Worm (Caenorhabditis elegans): ENCODE data around the gene ztf-22.

ztf-22 gene

DNA sequence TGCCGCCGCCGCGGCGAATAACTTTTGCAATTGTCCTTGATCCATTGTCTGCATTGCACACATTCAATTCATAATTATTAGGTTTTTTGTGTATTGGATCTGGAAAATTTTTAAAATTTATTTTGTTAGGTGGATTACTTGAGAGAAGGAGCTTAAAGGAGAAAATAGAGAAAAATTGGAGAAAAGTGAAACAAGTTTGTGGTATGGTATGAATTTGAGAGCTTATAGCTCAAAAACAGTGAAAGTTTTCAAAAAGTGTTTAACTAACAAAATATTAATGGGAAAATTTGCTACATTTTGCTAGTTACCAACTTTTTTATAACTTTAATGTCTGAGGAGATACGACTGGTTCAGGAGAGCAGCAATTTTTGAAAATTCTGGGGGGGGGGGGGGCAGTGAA, at the start of gene ztf-22:
Gene ztf-22 (minus strand): TSS at position 101 of the 400 bp plus-strand sequence.
- TF ChIP-seq lsy-2 (tag; optimal IDR thresholded peaks at IDR 0.05) (no peak), cnd-1 (tag; optimal IDR thresholded peaks at IDR 0.05) (no peak), mls-2 (tag; optimal IDR thresholded peaks at IDR 0.05) (no peak), drap-1 (GFP tag; optimal IDR thresholded peaks at IDR 0.05) (no peak), tbx-8 (GFP tag; optimal IDR thresholded peaks at IDR 0.05) (no peak), unc-62 (GFP tag; optimal IDR thresholded peaks at IDR 0.05) (no peak), ceh-83 (GFP tag; optimal IDR thresholded peaks at IDR 0.05) (no peak), M03D4.4 (tag; optimal IDR thresholded peaks at IDR 0.05) (no peak), zip-8 (tag; optimal IDR thresholded peaks at IDR 0.05) (no peak), ceh-39 (tag; optimal IDR thresholded peaks at IDR 0.05) (no peak), unc-120 (tag; optimal IDR thresholded peaks at IDR 0.05; ENCODE audit: poor library complexity, severe bottlenecking) (no peak), hlh-1 (tag; optimal IDR thresholded peaks at IDR 0.05) (no peak), nhr-2 (tag; optimal IDR thresholded peaks at IDR 0.05) (no peak), unc-39 (tag; optimal IDR thresholded peaks at IDR 0.05) (no peak), nhr-12 (tag; optimal IDR thresholded peaks at IDR 0.05) (no peak), lin-32 (GFP tag; optimal IDR thresholded peaks at IDR 0.05) (no peak), flh-1 (GFP tag; optimal IDR thresholded peaks at IDR 0.05) (no peak), sem-2 (GFP tag; optimal IDR thresholded peaks at IDR 0.05) (no peak), sptf-1 (tag; optimal IDR thresholded peaks at IDR 0.05) (no peak)

DNA sequence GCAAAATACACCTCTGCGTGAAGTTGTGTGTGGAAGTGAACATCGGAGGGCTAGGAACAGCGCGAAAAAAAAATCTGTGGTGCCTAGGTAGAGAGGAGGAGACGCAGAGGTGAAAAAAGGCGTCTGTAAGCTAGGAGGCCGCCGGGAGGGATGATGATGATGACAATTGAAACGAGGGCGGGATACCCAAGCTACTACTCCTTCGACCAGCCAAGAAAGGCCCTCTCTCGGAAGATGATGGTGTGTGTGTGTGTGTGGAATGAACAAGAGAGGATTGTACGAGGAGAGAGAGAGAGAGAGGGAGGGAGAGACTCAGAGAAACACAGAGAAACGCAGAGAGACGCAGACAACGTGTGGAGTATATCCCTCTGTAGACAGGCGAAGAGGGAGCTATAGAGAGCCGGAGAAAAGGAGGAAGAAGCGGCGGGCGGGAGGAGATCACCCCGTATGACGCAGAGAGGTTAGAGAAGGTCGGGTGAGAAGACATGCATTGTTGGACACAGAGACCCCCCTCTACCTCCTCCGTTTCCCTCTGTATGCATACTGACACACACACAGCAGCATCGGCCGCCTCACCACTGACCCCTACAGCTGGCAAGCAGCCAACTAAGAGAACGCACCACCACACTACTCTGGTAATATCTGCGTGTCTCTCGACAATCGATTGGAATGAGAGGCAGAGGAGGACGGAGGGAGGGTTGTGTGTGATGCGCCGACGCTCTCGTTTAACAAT, 49.5 kb upstream of the ztf-22 start:
- TF ChIP-seq sem-2 (GFP tag; optimal IDR thresholded peaks at IDR 0.05), result peak; percentile 37
- peak; percentile 75 for TF ChIP-seq M03D4.4 (tag; optimal IDR thresholded peaks at IDR 0.05)
- TF ChIP-seq unc-62 (GFP tag; optimal IDR thresholded peaks at IDR 0.05), result peak; percentile 56
- TF ChIP-seq lsy-2 (tag; optimal IDR thresholded peaks at IDR 0.05), result peak; percentile 61
- TF ChIP-seq elt-3 (tag; optimal IDR thresholded peaks at IDR 0.05), result no peak
- peak; percentile 87 for TF ChIP-seq drap-1 (GFP tag; optimal IDR thresholded peaks at IDR 0.05)
- peak; percentile 81 for TF ChIP-seq sptf-1 (tag; optimal IDR thresholded peaks at IDR 0.05)
- no peak for TF ChIP-seq blmp-1 (tag; optimal IDR thresholded peaks at IDR 0.05)
- no peak for TF ChIP-seq ceh-43 (GFP tag; optimal IDR thresholded peaks at IDR 0.05)
- TF ChIP-seq nhr-2 (tag; optimal IDR thresholded peaks at IDR 0.05), result peak; percentile 61
- TF ChIP-seq pha-4 (tag; optimal IDR thresholded peaks at IDR 0.05), result peak; percentile 50
- TF ChIP-seq ces-1 (GFP tag; optimal IDR thresholded peaks at IDR 0.05), result peak; percentile 63
- TF ChIP-seq ceh-83 (GFP tag; optimal IDR thresholded peaks at IDR 0.05), result peak; percentile 11
- no peak for TF ChIP-seq snpc-4 (tag; optimal IDR thresholded peaks at IDR 0.05)
- peak; percentile 92 for TF ChIP-seq ztf-11 (tag; optimal IDR thresholded peaks at IDR 0.05)
- TF ChIP-seq mep-1 (tag; optimal IDR thresholded peaks at IDR 0.05), result peak; percentile 66
- no peak for TF ChIP-seq mab-5 (tag; optimal IDR thresholded peaks at IDR 0.05)
- TF ChIP-seq bed-3 (GFP tag; optimal IDR thresholded peaks at IDR 0.05), result no peak
- no peak for TF ChIP-seq zip-8 (tag; optimal IDR thresholded peaks at IDR 0.05)
- no peak for TF ChIP-seq nhr-76 (tag; optimal IDR thresholded peaks at IDR 0.05)
- peak; percentile 63 for TF ChIP-seq lin-32 (GFP tag; optimal IDR thresholded peaks at IDR 0.05)
- TF ChIP-seq tbx-8 (GFP tag; optimal IDR thresholded peaks at IDR 0.05), result no peak
- TF ChIP-seq flh-1 (GFP tag; optimal IDR thresholded peaks at IDR 0.05), result no peak
- peak; percentile 69 for TF ChIP-seq mls-2 (tag; optimal IDR thresholded peaks at IDR 0.05)
- peak; percentile 2 for TF ChIP-seq ceh-39 (tag; optimal IDR thresholded peaks at IDR 0.05)
- peak; percentile 94 for TF ChIP-seq unc-120 (tag; optimal IDR thresholded peaks at IDR 0.05; ENCODE audit: poor library complexity, severe bottlenecking)
- no peak for TF ChIP-seq nhr-12 (tag; optimal IDR thresholded peaks at IDR 0.05)
- peak; percentile 60 for TF ChIP-seq cnd-1 (tag; optimal IDR thresholded peaks at IDR 0.05)
- peak; percentile 65 for TF ChIP-seq lin-13 (tag; optimal IDR thresholded peaks at IDR 0.05)
- TF ChIP-seq nhr-237 (tag; optimal IDR thresholded peaks at IDR 0.05), result peak; percentile 47
- no peak for TF ChIP-seq nhr-28 (tag; optimal IDR thresholded peaks at IDR 0.05)
- peak; percentile 30 for TF ChIP-seq hlh-1 (tag; optimal IDR thresholded peaks at IDR 0.05)
- peak; percentile 98 for TF ChIP-seq ham-2 (GFP tag; optimal IDR thresholded peaks at IDR 0.05)
- peak; percentile 20 for TF ChIP-seq unc-39 (tag; optimal IDR thresholded peaks at IDR 0.05)
- no peak for TF ChIP-seq elt-1 (tag; optimal IDR thresholded peaks at IDR 0.05; ENCODE audit: borderline replicate concordance, insufficient read depth)

Data from whole organism, mixed stage, embryonic.